Worm (Caenorhabditis elegans): ENCODE results near the gene sru-48.
A peak's percentile ranks its signal among the peaks of the same experiment; 100 is the strongest.

Gene sru-48

ce11 chrX:5174256-5174655 lies 5.7 kb upstream of the sru-48 start, which contains the start of gene zchc-1A:
Gene zchc-1A (plus strand): TSS chrX:5174369.
- TF ChIP-seq lsy-2 (tag; optimal IDR thresholded peaks at IDR 0.05) (no peak), unc-39 (tag; optimal IDR thresholded peaks at IDR 0.05) (no peak), ceh-43 (GFP tag; optimal IDR thresholded peaks at IDR 0.05) (no peak), pha-4 (tag; optimal IDR thresholded peaks at IDR 0.05) (no peak), nhr-76 (tag; optimal IDR thresholded peaks at IDR 0.05) (no peak), ceh-83 (GFP tag; optimal IDR thresholded peaks at IDR 0.05) (no peak), hlh-1 (tag; optimal IDR thresholded peaks at IDR 0.05) (no peak), snpc-4 (tag; optimal IDR thresholded peaks at IDR 0.05) (no peak), blmp-1 (tag; optimal IDR thresholded peaks at IDR 0.05) (no peak), unc-120 (tag; optimal IDR thresholded peaks at IDR 0.05; ENCODE audit: poor library complexity, severe bottlenecking) (no peak), M03D4.4 (tag; optimal IDR thresholded peaks at IDR 0.05) (no peak), sptf-1 (tag; optimal IDR thresholded peaks at IDR 0.05) (no peak)

- TF ChIP-seq mab-5 (tag; optimal IDR thresholded peaks at IDR 0.05) (no peak), mep-1 (tag; optimal IDR thresholded peaks at IDR 0.05) (peak; percentile 19)
Observed at ce11 chrX:5179050-5179449, 924 bp upstream of the sru-48 start, which contains the start of gene metl-9. Gene metl-9 (minus strand): TSS chrX:5179150.

- TF ChIP-seq mep-1 (tag; optimal IDR thresholded peaks at IDR 0.05), result no peak
- no peak for TF ChIP-seq mab-5 (tag; optimal IDR thresholded peaks at IDR 0.05)
- TF ChIP-seq M03D4.4 (tag; optimal IDR thresholded peaks at IDR 0.05), result no peak
- TF ChIP-seq lin-32 (GFP tag; optimal IDR thresholded peaks at IDR 0.05), result no peak
- TF ChIP-seq snpc-4 (tag; optimal IDR thresholded peaks at IDR 0.05), result no peak
- TF ChIP-seq unc-62 (GFP tag; optimal IDR thresholded peaks at IDR 0.05), result no peak
- no peak for TF ChIP-seq bed-3 (GFP tag; optimal IDR thresholded peaks at IDR 0.05)
- TF ChIP-seq blmp-1 (tag; optimal IDR thresholded peaks at IDR 0.05), result no peak
- TF ChIP-seq drap-1 (GFP tag; optimal IDR thresholded peaks at IDR 0.05), result no peak
- TF ChIP-seq pha-4 (tag; optimal IDR thresholded peaks at IDR 0.05), result no peak
- TF ChIP-seq elt-3 (tag; optimal IDR thresholded peaks at IDR 0.05), result no peak
- TF ChIP-seq ztf-11 (tag; optimal IDR thresholded peaks at IDR 0.05), result no peak
- no peak for TF ChIP-seq unc-39 (tag; optimal IDR thresholded peaks at IDR 0.05)
- TF ChIP-seq ham-2 (GFP tag; optimal IDR thresholded peaks at IDR 0.05), result no peak
Observed at ce11 chrX:5183931-5184330, 4.0 kb downstream of the sru-48 start, which contains the start of gene T03G11.9. Gene T03G11.9 (plus strand): TSS chrX:5184231.

- TF ChIP-seq pha-4 (tag; optimal IDR thresholded peaks at IDR 0.05) (no peak), nhr-28 (tag; optimal IDR thresholded peaks at IDR 0.05) (no peak), nhr-12 (tag; optimal IDR thresholded peaks at IDR 0.05) (no peak), ceh-39 (tag; optimal IDR thresholded peaks at IDR 0.05) (no peak), bed-3 (GFP tag; optimal IDR thresholded peaks at IDR 0.05) (no peak), drap-1 (GFP tag; optimal IDR thresholded peaks at IDR 0.05) (no peak), ztf-11 (tag; optimal IDR thresholded peaks at IDR 0.05) (no peak), blmp-1 (tag; optimal IDR thresholded peaks at IDR 0.05) (no peak), M03D4.4 (tag; optimal IDR thresholded peaks at IDR 0.05) (no peak), ces-1 (GFP tag; optimal IDR thresholded peaks at IDR 0.05) (no peak), ham-2 (GFP tag; optimal IDR thresholded peaks at IDR 0.05) (no peak), zip-8 (tag; optimal IDR thresholded peaks at IDR 0.05) (no peak), unc-62 (GFP tag; optimal IDR thresholded peaks at IDR 0.05) (no peak)
Observed at ce11 chrX:5188977-5189376, 9.0 kb downstream of the sru-48 start, which contains the start of gene zig-6. Gene zig-6 (minus strand): TSS chrX:5189077.

ce11 chrX:5190061-5190460 lies 10.1 kb downstream of the sru-48 start:
- TF ChIP-seq unc-62 (GFP tag; optimal IDR thresholded peaks at IDR 0.05) (no peak), ceh-39 (tag; optimal IDR thresholded peaks at IDR 0.05) (no peak), flh-1 (GFP tag; optimal IDR thresholded peaks at IDR 0.05) (no peak), hlh-1 (tag; optimal IDR thresholded peaks at IDR 0.05) (no peak), blmp-1 (tag; optimal IDR thresholded peaks at IDR 0.05) (no peak), bed-3 (GFP tag; optimal IDR thresholded peaks at IDR 0.05) (no peak), elt-1 (tag; optimal IDR thresholded peaks at IDR 0.05; ENCODE audit: borderline replicate concordance, insufficient read depth) (no peak), ham-2 (GFP tag; optimal IDR thresholded peaks at IDR 0.05) (no peak), unc-39 (tag; optimal IDR thresholded peaks at IDR 0.05) (no peak), ceh-83 (GFP tag; optimal IDR thresholded peaks at IDR 0.05) (no peak), tbx-8 (GFP tag; optimal IDR thresholded peaks at IDR 0.05) (no peak)

ce11 chrX:5193402-5193801 lies 13.4 kb downstream of the sru-48 start:
- no peak for TF ChIP-seq unc-39 (tag; optimal IDR thresholded peaks at IDR 0.05)
- TF ChIP-seq pha-4 (tag; optimal IDR thresholded peaks at IDR 0.05), result no peak
- TF ChIP-seq lin-13 (tag; optimal IDR thresholded peaks at IDR 0.05), result no peak
- TF ChIP-seq tbx-8 (GFP tag; optimal IDR thresholded peaks at IDR 0.05), result no peak
- TF ChIP-seq zip-8 (tag; optimal IDR thresholded peaks at IDR 0.05), result no peak
- no peak for TF ChIP-seq ceh-39 (tag; optimal IDR thresholded peaks at IDR 0.05)
- no peak for TF ChIP-seq nhr-12 (tag; optimal IDR thresholded peaks at IDR 0.05)

Measured in whole organism, mixed stage, embryonic.